Fruit fly (Drosophila melanogaster) whole organism, embryonic: ENCODE results near the gene SpdS.

ENCODE experiments used
- Bdp1 ChIP-seq: fragments of 200-800 bp; sonication (Bioruptor generic); optimal IDR thresholded peaks from 3 replicates; lab custom pipeline; 2016; ENCODE audit warnings: missing biosample characterization, missing genetic modification characterization
- Bgb ChIP-seq: fragments of 200-800 bp; sonication (Bioruptor generic); IDR thresholded peaks from 2 replicates; pipeline ENCODE4 v1.3.6; 2022; ENCODE audit warnings: missing biosample characterization, missing genetic modification characterization; ENCODE audit not compliant: partially characterized antibody
- CG11504 ChIP-seq: fragments of 200-800 bp; sonication (Bioruptor generic); optimal IDR thresholded peaks from 3 replicates; lab custom pipeline; 2019; ENCODE audit warnings: missing biosample characterization, mild to moderate bottlenecking, missing genetic modification characterization, moderate library complexity
- CG12219 ChIP-seq: fragments of 200-800 bp; sonication (Bioruptor generic); optimal IDR thresholded peaks from 3 replicates; lab custom pipeline; 2018; ENCODE audit warnings: missing biosample characterization, mild to moderate bottlenecking, missing genetic modification characterization
- CG13123 ChIP-seq: fragments of 200-800 bp; sonication (Bioruptor generic); optimal IDR thresholded peaks from 2 replicates; lab custom pipeline; 2016; ENCODE audit warnings: missing biosample characterization, missing genetic modification characterization
- CG13894 ChIP-seq: fragments of 200-800 bp; sonication (Bioruptor generic); optimal IDR thresholded peaks from 3 replicates; lab custom pipeline; 2018; ENCODE audit warnings: missing biosample characterization, mild to moderate bottlenecking, missing genetic modification characterization, moderate library complexity
- CG18619 ChIP-seq: fragments of 200-800 bp; sonication (Bioruptor generic); optimal IDR thresholded peaks from 3 replicates; lab custom pipeline; 2017; ENCODE audit warnings: missing biosample characterization, mild to moderate bottlenecking, missing genetic modification characterization
- CG18764 ChIP-seq: fragments of 200-800 bp; sonication (Bioruptor generic); optimal IDR thresholded peaks from 3 replicates; lab custom pipeline; 2016; ENCODE audit warnings: missing biosample characterization, missing genetic modification characterization
- CG31365 ChIP-seq: fragments of 200-800 bp; sonication (Bioruptor generic); optimal IDR thresholded peaks from 2 replicates; lab custom pipeline; 2018; ENCODE audit warnings: missing biosample characterization, mild to moderate bottlenecking, missing genetic modification characterization
- CG34376 ChIP-seq: fragments of 200-800 bp; sonication (Bioruptor generic); optimal IDR thresholded peaks from 2 replicates; lab custom pipeline; 2018; ENCODE audit warnings: missing biosample characterization, mild to moderate bottlenecking, missing genetic modification characterization
- CG6765 ChIP-seq: fragments of 200-800 bp; sonication (Bioruptor generic); optimal IDR thresholded peaks from 3 replicates; lab custom pipeline; 2017; ENCODE audit warnings: missing biosample characterization, mild to moderate bottlenecking, missing genetic modification characterization
- CG7357 ChIP-seq: fragments of 200-800 bp; sonication (Bioruptor generic); IDR thresholded peaks from 3 replicates; pipeline ENCODE4 v1.3.6; 2022; ENCODE audit warnings: missing biosample characterization, missing genetic modification characterization
- CG7556 ChIP-seq: fragments of 200-800 bp; sonication (Bioruptor generic); optimal IDR thresholded peaks from 2 replicates; lab custom pipeline; 2017; ENCODE audit warnings: missing biosample characterization, mild to moderate bottlenecking, missing genetic modification characterization
- CG8089 ChIP-seq: fragments of 200-800 bp; sonication (Bioruptor generic); optimal IDR thresholded peaks from 3 replicates; lab custom pipeline; 2016; ENCODE audit warnings: missing biosample characterization, missing genetic modification characterization
- CG8281 ChIP-seq: fragments of 200-800 bp; sonication (Bioruptor generic); optimal IDR thresholded peaks from 2 replicates; lab custom pipeline; 2018; ENCODE audit warnings: missing biosample characterization, mild to moderate bottlenecking, missing genetic modification characterization, moderate library complexity
- CkIIα-i1 ChIP-seq: fragments of 200-800 bp; sonication (Bioruptor generic); IDR thresholded peaks from 2 replicates; pipeline ENCODE4 v1.3.6; 2022; ENCODE audit warnings: missing biosample characterization, missing genetic modification characterization
- CoRest ChIP-seq: fragments of 200-800 bp; sonication (Bioruptor generic); optimal IDR thresholded peaks from 3 replicates; lab custom pipeline; 2018; ENCODE audit warnings: missing biosample characterization, mild to moderate bottlenecking, missing genetic modification characterization, moderate library complexity
- Dip2 ChIP-seq: fragments of 200-800 bp; sonication (Bioruptor generic); IDR thresholded peaks from 2 replicates; pipeline ENCODE4 v1.3.6; 2022; ENCODE audit warnings: missing biosample characterization, missing genetic modification characterization
- Elba2 ChIP-seq: fragments of 200-800 bp; sonication (Bioruptor generic); optimal IDR thresholded peaks from 3 replicates; lab custom pipeline; 2016; ENCODE audit warnings: missing biosample characterization, missing genetic modification characterization
- Gsc ChIP-seq: fragments of 200-800 bp; sonication (Bioruptor generic); IDR thresholded peaks from 2 replicates; pipeline ENCODE4 v1.3.6; 2022; ENCODE audit warnings: missing biosample characterization, missing genetic modification characterization
- HmgD ChIP-seq: fragments of 200-800 bp; sonication (Bioruptor generic); optimal IDR thresholded peaks from 3 replicates; lab custom pipeline; 2016; ENCODE audit warnings: missing biosample characterization, missing genetic modification characterization
- Hmr ChIP-seq: fragments of 200-800 bp; sonication (Bioruptor generic); optimal IDR thresholded peaks from 3 replicates; lab custom pipeline; 2017; ENCODE audit warnings: mild to moderate bottlenecking, missing biosample characterization, missing genetic modification reagents, missing genetic modification characterization
- Hr78 ChIP-seq, 2 experiments: fragments of 200-800 bp in 1 of 2; fragments of >200 bp in 1 of 2; sonication (Bioruptor generic) in 1 of 2; optimal IDR thresholded peaks; 2 replicates each; lab custom pipeline; 2017 to 2019; ENCODE audit warnings: missing biosample characterization in 2 of 2, missing genetic modification characterization in 2 of 2, mild to moderate bottlenecking in 1 of 2, moderate library complexity in 1 of 2
- Lpt ChIP-seq: fragments of >200 bp; optimal IDR thresholded peaks from 2 replicates; lab custom pipeline; 2018; ENCODE audit warnings: missing biosample characterization, missing genetic modification characterization
- Med ChIP-seq: fragments of 200-800 bp; sonication (Bioruptor generic); peaks from one replicate; lab custom pipeline; 2016; ENCODE audit warnings: missing biosample characterization, missing genetic modification characterization, mild to moderate bottlenecking, inconsistent platforms, moderate library complexity
- Neu2 ChIP-seq: fragments of 200-800 bp; sonication (Bioruptor generic); optimal IDR thresholded peaks from 3 replicates; lab custom pipeline; 2016; ENCODE audit warnings: missing biosample characterization, missing genetic modification characterization, borderline replicate concordance
- Pdp1 ChIP-seq, 2 experiments: fragments of 200-800 bp; sonication (Bioruptor generic); optimal IDR thresholded peaks; 3 replicates each; lab custom pipeline; 2016; ENCODE audit warnings: missing biosample characterization in 2 of 2, missing genetic modification characterization in 2 of 2, mild to moderate bottlenecking in 1 of 2, moderate library complexity in 1 of 2
- Spps ChIP-seq: fragments of 200-800 bp; sonication (Bioruptor generic); optimal IDR thresholded peaks from 2 replicates; lab custom pipeline; 2018; ENCODE audit warnings: missing biosample characterization, mild to moderate bottlenecking, missing genetic modification characterization
- Vsx1 ChIP-seq: fragments of 200-800 bp; sonication (Bioruptor generic); optimal IDR thresholded peaks from 2 replicates; lab custom pipeline; 2017; ENCODE audit warnings: missing biosample characterization, mild to moderate bottlenecking, missing genetic modification characterization, missing genetic modification reagents
- ash1 ChIP-seq: fragments of 200-800 bp; sonication (Bioruptor generic); optimal IDR thresholded peaks from 2 replicates; lab custom pipeline; 2018; ENCODE audit warnings: missing biosample characterization, mild to moderate bottlenecking, missing genetic modification characterization
- bbx ChIP-seq: fragments of 200-800 bp; sonication (Bioruptor generic); IDR thresholded peaks from 2 replicates; pipeline ENCODE4 v1.3.6; 2022; ENCODE audit warnings: missing biosample characterization, missing genetic modification characterization; ENCODE audit not compliant: partially characterized antibody
- chinmo ChIP-seq: fragments of 200-800 bp; sonication (Bioruptor generic); IDR thresholded peaks from 4 replicates; pipeline ENCODE4 v1.3.6; 2022; ENCODE audit warnings: missing biosample characterization, missing genetic modification characterization; ENCODE audit not compliant: partially characterized antibody
- ci ChIP-seq: fragments of 200-800 bp; sonication (Bioruptor generic); IDR thresholded peaks from 3 replicates; pipeline ENCODE4 v1.3.6; 2022; ENCODE audit warnings: missing biosample characterization, missing genetic modification characterization
- danr ChIP-seq: fragments of 200-800 bp; sonication (Bioruptor generic); IDR thresholded peaks from 2 replicates; pipeline ENCODE4 v1.3.6; 2022; ENCODE audit warnings: missing biosample characterization, missing genetic modification characterization
- esg ChIP-seq: fragments of 200-800 bp; sonication (Bioruptor generic); conservative IDR thresholded peaks from 2 replicates; pipeline ENCODE4 v1.3.6; 2022; ENCODE audit warnings: missing biosample characterization, missing genetic modification characterization
- exex ChIP-seq: fragments of 200-800 bp; sonication (Bioruptor generic); optimal IDR thresholded peaks from 4 replicates; lab custom pipeline; 2018; ENCODE audit warnings: missing biosample characterization, mild to moderate bottlenecking, missing genetic modification characterization, moderate library complexity
- fd96Cb ChIP-seq: fragments of 200-800 bp; sonication (Bioruptor generic); optimal IDR thresholded peaks from 2 replicates; lab custom pipeline; 2018; ENCODE audit warnings: missing biosample characterization, mild to moderate bottlenecking, missing genetic modification characterization, moderate library complexity
- grn ChIP-seq: fragments of 200-800 bp; sonication (Bioruptor generic); optimal IDR thresholded peaks from 3 replicates; lab custom pipeline; 2017; ENCODE audit warnings: missing biosample characterization, missing genetic modification characterization
- her ChIP-seq: fragments of 200-800 bp; sonication (Bioruptor generic); optimal IDR thresholded peaks from 2 replicates; lab custom pipeline; 2016; ENCODE audit warnings: missing biosample characterization, missing genetic modification characterization
- insv ChIP-seq, 2 experiments: fragments of 200-800 bp; sonication (Bioruptor generic); optimal IDR thresholded peaks; 3 replicates each; lab custom pipeline; 2016 to 2018; ENCODE audit warnings: missing biosample characterization in 2 of 2, missing genetic modification characterization in 2 of 2
- lab ChIP-seq: fragments of 200-800 bp; sonication (Bioruptor generic); optimal IDR thresholded peaks from 3 replicates; lab custom pipeline; 2017; ENCODE audit warnings: missing biosample characterization, missing genetic modification characterization, mild to moderate bottlenecking, moderate library complexity, missing genetic modification reagents
- mirr ChIP-seq: fragments of 200-800 bp; sonication (Bioruptor generic); optimal IDR thresholded peaks from 3 replicates; lab custom pipeline; 2018; ENCODE audit warnings: missing biosample characterization, mild to moderate bottlenecking, missing genetic modification characterization
- psq ChIP-seq: fragments of 200-800 bp; sonication (Bioruptor generic); optimal IDR thresholded peaks from 2 replicates; lab custom pipeline; 2017; ENCODE audit warnings: missing biosample characterization, missing genetic modification characterization
- scrt ChIP-seq: fragments of 200-800 bp; sonication (Bioruptor generic); optimal IDR thresholded peaks from 2 replicates; lab custom pipeline; 2018; ENCODE audit warnings: missing biosample characterization, mild to moderate bottlenecking, missing genetic modification characterization, moderate library complexity
- sens ChIP-seq: fragments of 200-800 bp; sonication (Bioruptor generic); peaks from one replicate; lab custom pipeline; 2016; ENCODE audit warnings: missing biosample characterization, missing genetic modification characterization
- sisA ChIP-seq: fragments of 200-800 bp; sonication (Bioruptor generic); IDR thresholded peaks from 2 replicates; pipeline ENCODE4 v1.3.6; 2022; ENCODE audit warnings: missing biosample characterization, missing genetic modification characterization
- sob ChIP-seq: fragments of 200-800 bp; sonication (Bioruptor generic); IDR thresholded peaks from 2 replicates; pipeline ENCODE4 v1.3.6; 2022; ENCODE audit warnings: missing biosample characterization, missing genetic modification characterization
- ssp ChIP-seq: fragments of 200-800 bp; sonication (Bioruptor generic); IDR thresholded peaks from 2 replicates; pipeline ENCODE4 v1.3.6; 2022; ENCODE audit warnings: missing biosample characterization, missing genetic modification characterization
- stc ChIP-seq: fragments of 200-800 bp; sonication (Bioruptor generic); IDR thresholded peaks from 2 replicates; pipeline ENCODE4 v1.3.6; 2022; ENCODE audit warnings: missing biosample characterization, missing genetic modification characterization
- ttk ChIP-seq: fragments of 200-800 bp; sonication (Bioruptor generic); IDR thresholded peaks from 2 replicates; pipeline ENCODE4 v2.1.2; 2022; ENCODE audit warnings: missing biosample characterization, missing genetic modification characterization
- vfl ChIP-seq: fragments of 200-800 bp; sonication (Bioruptor generic); optimal IDR thresholded peaks from 2 replicates; lab custom pipeline; 2016; ENCODE audit warnings: missing biosample characterization, missing genetic modification characterization

The SpdS gene

DNA sequence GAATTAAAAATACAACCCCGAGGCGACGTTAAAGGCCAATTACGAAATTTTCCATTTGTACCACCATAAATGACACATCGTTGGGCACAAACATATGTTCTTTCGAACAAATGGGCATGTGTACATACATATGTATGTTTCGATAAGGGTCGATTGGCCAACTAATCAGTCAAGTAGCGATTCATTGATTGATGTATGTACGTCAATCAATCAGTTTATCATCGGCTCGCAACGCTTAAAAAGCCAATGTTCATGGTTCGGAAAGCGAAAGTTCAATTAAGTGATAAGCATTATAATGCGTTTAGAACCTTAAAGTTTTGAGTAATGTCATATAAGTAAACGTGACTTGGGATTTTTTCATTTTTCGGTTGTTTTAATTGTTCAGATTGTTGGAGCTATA lies 13.2 kb downstream of the SpdS start (continued):
- TF ChIP-seq fd96Cb (tag; lab: Kevin White, UChicago): no peak
- no peak for TF ChIP-seq Lpt (GFP tag; lab: Kevin White, UChicago)
- TF ChIP-seq Elba2 (GFP tag; lab: Kevin White, UChicago): no peak
- TF ChIP-seq CG12219 (GFP tag; lab: Kevin White, UChicago): no peak
- no peak for TF ChIP-seq bbx (GFP tag; lab: Robert Waterston, UW)
- TF ChIP-seq Bdp1 (GFP tag; lab: Kevin White, UChicago): no peak
- no peak for TF ChIP-seq Spps
- no peak for TF ChIP-seq CoRest (tag; lab: Kevin White, UChicago)
- peak in 1 of 2 experiments; percentile 46 for TF ChIP-seq Hr78 (GFP tag; optimal IDR thresholded peaks at IDR 0.05; lab: Kevin White, UChicago)
- peak; percentile 2 for TF ChIP-seq CG13894 (tag; lab: Kevin White, UChicago)
- TF ChIP-seq vfl: no peak
- peak; percentile 40 for TF ChIP-seq grn
- peak; percentile 66 for TF ChIP-seq mirr (GFP tag; lab: Kevin White, UChicago)
- TF ChIP-seq exex (tag; lab: Kevin White, UChicago): peak; percentile 84
- TF ChIP-seq stc (GFP tag; lab: Robert Waterston, UW): no peak
- no peak for TF ChIP-seq HmgD (GFP tag; lab: Kevin White, UChicago)
- TF ChIP-seq ttk: no peak
- no peak for TF ChIP-seq ash1 (GFP tag; lab: Kevin White, UChicago)
- peak; percentile 41 for TF ChIP-seq lab (GFP tag; lab: Kevin White, UChicago)
- TF ChIP-seq Bgb: no peak
- no peak for TF ChIP-seq ssp (GFP tag; lab: Robert Waterston, UW)
- peak in 1 of 2 experiments; percentile 69 for TF ChIP-seq Pdp1 (GFP tag; optimal IDR thresholded peaks at IDR 0.05; lab: Kevin White, UChicago)
- TF ChIP-seq CG18619 (GFP tag; lab: Kevin White, UChicago): no peak
- TF ChIP-seq Neu2: no peak
- TF ChIP-seq danr (GFP tag; lab: Robert Waterston, UW): no peak
- 0 out of 2 replicates have a peak, but pooled peaks have one; percentile 10 for TF ChIP-seq sob (GFP tag; lab: Robert Waterston, UW)
- TF ChIP-seq her (GFP tag; lab: Kevin White, UChicago): no peak
- no peak for TF ChIP-seq CG13123 (GFP tag; lab: Kevin White, UChicago)
- TF ChIP-seq CG11504 (tag; lab: Kevin White, UChicago): no peak
- peak; percentile 93 for TF ChIP-seq CG8281 (tag; lab: Kevin White, UChicago)
- no peak for TF ChIP-seq CG31365 (tag; lab: Kevin White, UChicago)
- no peak for TF ChIP-seq CkIIα-i1 (GFP tag; lab: Robert Waterston, UW)
- no peak for TF ChIP-seq insv (GFP tag; optimal IDR thresholded peaks at IDR 0.05; lab: Kevin White, UChicago)
- no peak for TF ChIP-seq chinmo (GFP tag; lab: Robert Waterston, UW)
- no peak for TF ChIP-seq CG7357
- TF ChIP-seq Dip2: no peak
- no peak for TF ChIP-seq Gsc (GFP tag; lab: Robert Waterston, UW)
- TF ChIP-seq CG7556 (GFP tag; lab: Kevin White, UChicago): no peak
- no peak for TF ChIP-seq sisA (GFP tag; lab: Robert Waterston, UW)
- no peak for TF ChIP-seq CG8089 (GFP tag; lab: Kevin White, UChicago)

DNA sequence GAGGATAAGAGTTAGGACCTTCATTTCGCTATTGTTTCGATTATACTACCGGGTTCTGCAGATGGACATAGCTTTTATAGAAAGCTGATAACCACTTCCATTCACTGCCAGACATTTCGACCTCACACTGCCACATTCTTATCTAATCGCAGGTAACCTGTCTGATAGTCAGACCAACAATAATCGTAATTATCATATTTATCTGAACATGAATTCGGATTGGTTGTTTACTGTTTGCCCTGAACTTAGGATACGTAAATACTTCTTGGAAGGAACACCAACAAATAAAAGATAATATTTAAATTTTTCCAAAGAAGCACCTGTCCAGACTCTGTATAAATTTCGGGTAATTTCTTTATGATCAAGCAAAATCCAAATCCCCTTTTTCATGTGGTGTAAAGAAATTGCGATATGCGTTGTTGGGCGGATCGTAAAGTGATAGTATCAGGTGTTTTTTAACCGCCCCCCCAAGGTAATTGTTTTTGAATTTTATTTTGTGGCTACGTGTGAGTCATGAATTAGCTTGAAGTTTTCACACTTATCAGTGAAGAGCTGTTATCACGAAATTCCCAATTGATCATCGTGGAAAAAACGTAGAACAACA lies 14.8 kb downstream of the SpdS start, which contains the start of gene Fst:
Gene Fst (minus strand): TSS at position 51 of the 604 bp plus-strand sequence.
- TF ChIP-seq CG6765 (GFP tag; lab: Kevin White, UChicago): peak; percentile 60
- no peak for TF ChIP-seq psq
- peak; percentile 25 for TF ChIP-seq Med (GFP tag; lab: Kevin White, UChicago)
- TF ChIP-seq sens: peak; percentile 49
- TF ChIP-seq Vsx1: peak; percentile 5
- TF ChIP-seq scrt (GFP tag; lab: Kevin White, UChicago): no peak
- TF ChIP-seq lab (GFP tag; lab: Kevin White, UChicago): peak; percentile 30
- peak; percentile 88 for TF ChIP-seq CG34376
- TF ChIP-seq esg (GFP tag; lab: Robert Waterston, UW): no peak
- peak; percentile 12 for TF ChIP-seq Hmr
- TF ChIP-seq ci (GFP tag; lab: Robert Waterston, UW): no peak
- peak; percentile 73 for TF ChIP-seq mirr (GFP tag; lab: Kevin White, UChicago)
- no peak for TF ChIP-seq CG18764 (GFP tag; lab: Kevin White, UChicago)
- TF ChIP-seq danr (GFP tag; lab: Robert Waterston, UW): no peak
